Fruit fly (Drosophila melanogaster): Measurements from ENCODE around the gene Bub3.

Bub3 gene

DNA sequence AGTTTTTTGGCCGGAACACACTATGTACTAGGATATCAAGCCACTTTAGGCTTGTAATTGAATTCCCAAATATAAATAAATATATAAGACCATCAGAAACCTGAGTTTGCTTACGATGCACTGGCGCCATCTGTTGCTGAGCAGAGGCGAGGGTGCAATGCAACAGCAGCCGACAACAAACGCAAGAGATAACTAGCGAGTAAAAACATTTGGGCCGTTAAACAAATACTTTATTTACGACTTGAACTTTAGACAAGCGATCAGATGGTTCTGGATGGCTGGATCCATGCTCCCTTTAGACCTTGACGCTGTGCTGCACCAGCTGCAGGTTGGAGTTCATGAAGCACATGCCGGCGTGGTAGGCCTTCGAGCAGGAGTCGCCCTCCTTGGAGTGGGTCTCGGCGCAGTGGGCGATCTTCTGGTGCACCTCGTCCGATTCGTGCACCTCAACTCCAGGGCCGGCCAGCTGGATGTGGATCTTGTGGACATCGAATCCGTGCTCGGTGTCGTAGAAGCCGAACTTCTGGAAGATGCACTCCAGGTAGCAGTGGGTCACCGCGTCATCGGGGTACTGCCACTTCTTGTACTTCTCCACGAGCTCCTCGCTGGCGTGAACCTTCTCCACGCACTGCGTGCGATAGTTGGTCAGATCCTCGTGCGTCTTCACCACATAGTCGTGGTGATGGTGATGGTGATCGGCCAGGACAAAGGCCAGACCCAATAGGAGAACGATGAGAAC is 41.0 kb upstream of the Bub3 start (continued):
- TF ChIP-seq z (GFP tag; IDR thresholded peaks at IDR 0.05) (no peak), zen (tag; optimal IDR thresholded peaks at IDR 0.05) (no peak), ken (GFP tag; IDR thresholded peaks at IDR 0.05) (no peak), CG8944 (GFP tag; optimal IDR thresholded peaks at IDR 0.05) (no peak), CG2875 (GFP tag; optimal IDR thresholded peaks at IDR 0.05) (no peak), tup (GFP tag; optimal IDR thresholded peaks at IDR 0.05) (no peak), CG10209 (GFP tag; optimal IDR thresholded peaks at IDR 0.05) (no peak), org-1 (GFP tag; optimal IDR thresholded peaks at IDR 0.05) (no peak), dysf (GFP tag; IDR thresholded peaks at IDR 0.05) (0 out of 3 replicates have a peak, but pooled peaks have one; percentile 17), Atf3 (GFP tag; optimal IDR thresholded peaks at IDR 0.05) (no peak), CG14710 (tag; optimal IDR thresholded peaks at IDR 0.05) (no peak), CG18476 (GFP tag; optimal IDR thresholded peaks at IDR 0.05) (no peak), slbo (GFP tag; IDR thresholded peaks at IDR 0.05) (no peak), ab (GFP tag; optimal IDR thresholded peaks at IDR 0.05) (no peak), ac (GFP tag; optimal IDR thresholded peaks at IDR 0.05) (no peak), shn (GFP tag; optimal IDR thresholded peaks at IDR 0.05) (no peak), zf30C (GFP tag; optimal IDR thresholded peaks at IDR 0.05) (no peak), mld (GFP tag; IDR thresholded peaks at IDR 0.05; ENCODE audit: partially characterized antibody) (no peak), CG10979 (tag; optimal IDR thresholded peaks at IDR 0.05) (peak; percentile 71), CG33213 (GFP tag; optimal IDR thresholded peaks at IDR 0.05) (no peak), CkIIα-i1 (GFP tag; IDR thresholded peaks at IDR 0.05) (no peak), tap (tag; optimal IDR thresholded peaks at IDR 0.05) (no peak), sob (GFP tag; IDR thresholded peaks at IDR 0.05) (peak; percentile 19; the same call in 1 of the 2 replicates), fd102C (GFP tag; optimal IDR thresholded peaks at IDR 0.05) (no peak), corto (GFP tag; optimal IDR thresholded peaks at IDR 0.05) (no peak), Blimp-1 (GFP tag; optimal IDR thresholded peaks at IDR 0.05) (no peak), Xbp1 (GFP tag; optimal IDR thresholded peaks at IDR 0.05) (peak; percentile 17), sens (GFP tag) (peak; percentile 46), cwo (GFP tag; optimal IDR thresholded peaks at IDR 0.05) (no peak), CG9817 (tag; optimal IDR thresholded peaks at IDR 0.05) (no peak), kay (GFP tag; optimal IDR thresholded peaks at IDR 0.05) (no peak), bcd (GFP tag; optimal IDR thresholded peaks at IDR 0.05) (no peak), sd (tag; optimal IDR thresholded peaks at IDR 0.05) (no peak), oc (tag; optimal IDR thresholded peaks at IDR 0.05) (no peak), ci (GFP tag; IDR thresholded peaks at IDR 0.05) (no peak), toy (GFP tag; IDR thresholded peaks at IDR 0.05) (no peak), Ada2b (GFP tag; IDR thresholded peaks at IDR 0.05) (no peak), lov (optimal IDR thresholded peaks at IDR 0.05) (no peak), lov (GFP tag; IDR thresholded peaks at IDR 0.05) (0 out of 3 replicates have a peak, but pooled peaks have one; percentile 14), MBD-R2 (GFP tag; IDR thresholded peaks at IDR 0.05) (no peak), CG15514 (GFP tag; optimal IDR thresholded peaks at IDR 0.05) (no peak), Sin3A (optimal IDR thresholded peaks at IDR 0.05) (no peak), lbe (GFP tag; optimal IDR thresholded peaks at IDR 0.05) (no peak)
